Worm (Caenorhabditis elegans) whole organism, late embryonic: ENCODE results near the gene F22B7.3.

Experiments used
- ama-1 ChIP-seq: fragments of 150-350 bp; optimal IDR thresholded peaks from 2 replicates; lab custom pipeline; 2014
- ceh-14 ChIP-seq: sonication (generic microtip); optimal IDR thresholded peaks from 2 replicates; lab custom pipeline; 2016; ENCODE audit warnings: missing genotype, missing genetic modification characterization, missing compliant biosample characterization
- ceh-2 ChIP-seq: sonication (generic microtip); optimal IDR thresholded peaks from 2 replicates; lab custom pipeline; 2016; ENCODE audit warnings: missing genotype, missing genetic modification characterization, missing compliant biosample characterization
- ceh-48 ChIP-seq: sonication (generic microtip); optimal IDR thresholded peaks from 2 replicates; lab custom pipeline; 2016; ENCODE audit warnings: missing genetic modification characterization, inconsistent platforms, missing compliant biosample characterization
- ceh-6 ChIP-seq: fragments of 200-800 bp; sonication (Bioruptor generic); optimal IDR thresholded peaks from 2 replicates; lab custom pipeline; 2018; ENCODE audit warnings: mild to moderate bottlenecking, missing genetic modification characterization, missing compliant biosample characterization
- elt-4 ChIP-seq: sonication (generic microtip); optimal IDR thresholded peaks from 2 replicates; lab custom pipeline; 2016; ENCODE audit warnings: missing genetic modification characterization, missing compliant biosample characterization
- ets-4 ChIP-seq: sonication (generic microtip); optimal IDR thresholded peaks from 2 replicates; lab custom pipeline; 2016; ENCODE audit warnings: missing genetic modification characterization, missing compliant biosample characterization
- fkh-10 ChIP-seq: fragments of 150-350 bp; optimal IDR thresholded peaks from 2 replicates; lab custom pipeline; 2014; ENCODE audit warnings: missing biosample characterization, missing genetic modification reagents, missing genetic modification characterization
- fkh-6 ChIP-seq: sonication (generic microtip); optimal IDR thresholded peaks from 2 replicates; lab custom pipeline; 2016; ENCODE audit warnings: missing genetic modification characterization, missing compliant biosample characterization
- nfya-1 ChIP-seq: sonication (generic microtip); optimal IDR thresholded peaks from 2 replicates; lab custom pipeline; 2017; ENCODE audit warnings: missing genetic modification characterization, mild to moderate bottlenecking, missing compliant biosample characterization, antibody characterized with exemption, moderate library complexity
- pha-4 ChIP-seq: fragments of 150-350 bp; optimal IDR thresholded peaks from 2 replicates; lab custom pipeline; 2018; ENCODE audit warnings: missing biosample characterization, missing genetic modification reagents, missing genetic modification characterization
- pros-1 ChIP-seq: fragments of 150-350 bp; optimal IDR thresholded peaks from 2 replicates; lab custom pipeline; 2014; ENCODE audit warnings: missing biosample characterization, missing genetic modification reagents, missing genetic modification characterization
- tbx-7 ChIP-seq: sonication (generic microtip); optimal IDR thresholded peaks from 2 replicates; lab custom pipeline; 2016; ENCODE audit warnings: missing genotype, missing genetic modification characterization, missing compliant biosample characterization
- unc-86 ChIP-seq: sonication (generic microtip); optimal IDR thresholded peaks from 2 replicates; lab custom pipeline; 2016; ENCODE audit warnings: missing genetic modification characterization, missing compliant biosample characterization

DNA sequence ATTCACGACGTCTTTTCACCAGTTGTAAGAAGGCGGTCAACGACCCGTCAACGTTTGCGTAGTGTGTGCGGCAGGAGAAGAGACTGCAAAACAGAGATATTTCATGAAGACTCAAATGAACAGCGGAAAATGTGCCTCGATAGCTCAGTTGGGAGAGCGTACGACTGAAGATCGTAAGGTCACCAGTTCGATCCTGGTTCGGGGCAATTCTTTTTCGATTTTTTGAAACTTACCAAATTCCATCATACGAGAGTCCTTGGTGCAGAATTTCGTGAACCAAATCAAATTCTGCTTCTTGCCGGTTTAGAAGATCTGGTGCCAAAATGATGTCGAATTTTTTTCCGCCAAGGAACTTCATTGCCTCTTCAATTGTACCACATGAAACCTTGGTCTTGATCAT lies 4.2 kb downstream of the F22B7.3 start:
- TF ChIP-seq ama-1 (lab: Kevin White, UChicago) (no peak), unc-86 (no peak), tbx-7 (tag; lab: Kevin White, UChicago) (no peak), ets-4 (tag; lab: Kevin White, UChicago) (no peak), pros-1 (tag; lab: Kevin White, UChicago) (no peak), nfya-1 (tag; lab: Kevin White, UChicago) (peak; percentile 19), fkh-10 (no peak), fkh-6 (tag; lab: Kevin White, UChicago) (peak; percentile 12), ceh-48 (tag; lab: Kevin White, UChicago) (no peak), ceh-14 (peak; percentile 5), elt-4 (tag; lab: Kevin White, UChicago) (no peak), ceh-6 (GFP tag; lab: Kevin White, UChicago) (peak; percentile 54), ceh-2 (tag; lab: Kevin White, UChicago) (no peak), pha-4 (tag; lab: Kevin White, UChicago) (no peak)
